Fruit fly (Drosophila melanogaster) whole organism, embryonic: ENCODE results near the gene CG7991.

Experiments
- B-H1 ChIP-seq: fragments of 200-800 bp; sonication (Bioruptor generic); IDR thresholded peaks from 3 replicates; pipeline ENCODE4 v1.3.6; 2022; ENCODE audit warnings: missing biosample characterization, missing genetic modification characterization
- CG10366 ChIP-seq: fragments of 200-800 bp; sonication (Bioruptor generic); IDR thresholded peaks from 2 replicates; pipeline ENCODE4 v1.3.6; 2022; ENCODE audit warnings: missing biosample characterization, missing genetic modification characterization
- CG10565 ChIP-seq: fragments of 200-800 bp; sonication (Bioruptor generic); optimal IDR thresholded peaks from 3 replicates; lab custom pipeline; 2016; ENCODE audit warnings: missing biosample characterization, mild to moderate bottlenecking, missing genetic modification characterization
- CG11247 ChIP-seq: fragments of 200-800 bp; sonication (Bioruptor generic); IDR thresholded peaks from 2 replicates; pipeline ENCODE4 v1.3.6; 2022; ENCODE audit warnings: missing biosample characterization, missing genetic modification characterization
- CG11456 ChIP-seq: fragments of 200-800 bp; sonication (Bioruptor generic); IDR thresholded peaks from 3 replicates; pipeline ENCODE4 v1.3.6; 2022; ENCODE audit warnings: missing biosample characterization, missing genetic modification characterization
- CG12236 ChIP-seq: fragments of 200-800 bp; sonication (Bioruptor generic); optimal IDR thresholded peaks from 2 replicates; lab custom pipeline; 2016; ENCODE audit warnings: missing biosample characterization, missing genetic modification characterization
- CG12299 ChIP-seq: fragments of 200-800 bp; sonication (Bioruptor generic); optimal IDR thresholded peaks from 2 replicates; lab custom pipeline; 2018; ENCODE audit warnings: missing biosample characterization, mild to moderate bottlenecking, missing genetic modification characterization
- CG1233 ChIP-seq: fragments of 200-800 bp; sonication (Bioruptor generic); optimal IDR thresholded peaks from 4 replicates; lab custom pipeline; 2018; ENCODE audit warnings: missing biosample characterization, mild to moderate bottlenecking, missing genetic modification characterization
- CG13424 ChIP-seq: fragments of 200-800 bp; sonication (Bioruptor generic); optimal IDR thresholded peaks from 2 replicates; lab custom pipeline; 2019; ENCODE audit warnings: missing biosample characterization, mild to moderate bottlenecking, missing genetic modification characterization, moderate library complexity
- CG14050 ChIP-seq: fragments of 200-800 bp; sonication (Bioruptor generic); IDR thresholded peaks from 3 replicates; pipeline ENCODE4 v1.3.6; 2022; ENCODE audit warnings: missing biosample characterization, missing genetic modification characterization
- CG17568 ChIP-seq: fragments of 200-800 bp; sonication (Bioruptor generic); optimal IDR thresholded peaks from 2 replicates; lab custom pipeline; 2018; ENCODE audit warnings: missing biosample characterization, mild to moderate bottlenecking, missing genetic modification characterization, moderate library complexity
- CG17612 ChIP-seq: fragments of 200-800 bp; sonication (Bioruptor generic); IDR thresholded peaks from 2 replicates; pipeline ENCODE4 v1.3.6; 2022; ENCODE audit warnings: missing biosample characterization, missing genetic modification characterization
- CG3163 ChIP-seq: fragments of 200-800 bp; sonication (Bioruptor generic); optimal IDR thresholded peaks from 3 replicates; lab custom pipeline; 2016; ENCODE audit warnings: missing biosample characterization, missing genetic modification characterization
- CG3838 ChIP-seq: fragments of 200-800 bp; sonication (Bioruptor generic); optimal IDR thresholded peaks from 3 replicates; lab custom pipeline; 2016; ENCODE audit warnings: missing biosample characterization, missing genetic modification characterization
- CG4360 ChIP-seq: fragments of 200-800 bp; sonication (Bioruptor generic); IDR thresholded peaks from 2 replicates; pipeline ENCODE4 v1.3.6; 2022; ENCODE audit warnings: missing biosample characterization, missing genetic modification characterization
- CG4424 ChIP-seq: fragments of 200-800 bp; sonication (Bioruptor generic); optimal IDR thresholded peaks from 3 replicates; lab custom pipeline; 2016; ENCODE audit warnings: missing biosample characterization, missing genetic modification characterization
- CG4820 ChIP-seq: fragments of 200-800 bp; sonication (Bioruptor generic); optimal IDR thresholded peaks from 3 replicates; lab custom pipeline; 2016; ENCODE audit warnings: missing biosample characterization, missing genetic modification characterization
- CHES-1-like ChIP-seq: fragments of 200-800 bp; sonication (Bioruptor generic); optimal IDR thresholded peaks from 2 replicates; lab custom pipeline; 2016; ENCODE audit warnings: missing biosample characterization, missing genetic modification characterization
- CoRest ChIP-seq: fragments of 200-800 bp; sonication (Bioruptor generic); optimal IDR thresholded peaks from 3 replicates; lab custom pipeline; 2018; ENCODE audit warnings: missing biosample characterization, mild to moderate bottlenecking, missing genetic modification characterization, moderate library complexity
- Doc2 ChIP-seq: fragments of 200-800 bp; sonication (Bioruptor generic); IDR thresholded peaks from 2 replicates; pipeline ENCODE4 v1.3.6; 2022; ENCODE audit warnings: missing biosample characterization, missing genetic modification characterization
- Doc3 ChIP-seq: fragments of 200-800 bp; sonication (Bioruptor generic); IDR thresholded peaks from 3 replicates; pipeline ENCODE4 v1.3.6; 2022; ENCODE audit warnings: missing biosample characterization, missing genetic modification characterization; ENCODE audit not compliant: partially characterized antibody
- Dref ChIP-seq: fragments of 200-800 bp; sonication (Bioruptor generic); IDR thresholded peaks from 2 replicates; pipeline ENCODE4 v1.3.6; 2022; ENCODE audit warnings: missing biosample characterization, missing genetic modification characterization
- Fer2 ChIP-seq: fragments of 200-800 bp; sonication (Bioruptor generic); optimal IDR thresholded peaks from 2 replicates; lab custom pipeline; 2018; ENCODE audit warnings: missing biosample characterization, mild to moderate bottlenecking, missing genetic modification characterization, moderate library complexity
- Hr3 ChIP-seq: fragments of 200-800 bp; sonication (Bioruptor generic); optimal IDR thresholded peaks from 3 replicates; lab custom pipeline; 2016; ENCODE audit warnings: missing biosample characterization, missing genetic modification characterization
- Lhr ChIP-seq: fragments of 200-800 bp; sonication (Bioruptor generic); optimal IDR thresholded peaks from 3 replicates; lab custom pipeline; 2017; ENCODE audit warnings: mild to moderate bottlenecking, missing biosample characterization, missing genetic modification reagents, missing genetic modification characterization
- MTF-1 ChIP-seq: fragments of 200-800 bp; sonication (Bioruptor generic); optimal IDR thresholded peaks from 2 replicates; lab custom pipeline; 2018; ENCODE audit warnings: missing biosample characterization, mild to moderate bottlenecking, missing genetic modification characterization, borderline replicate concordance
- Meics ChIP-seq: fragments of 200-800 bp; sonication (Bioruptor generic); optimal IDR thresholded peaks from 2 replicates; lab custom pipeline; 2017; ENCODE audit warnings: missing biosample characterization, mild to moderate bottlenecking, missing genetic modification characterization
- Mes4 ChIP-seq: fragments of 200-800 bp; sonication (Bioruptor generic); optimal IDR thresholded peaks from 2 replicates; lab custom pipeline; 2016; ENCODE audit warnings: missing biosample characterization, missing genetic modification characterization
- Oli ChIP-seq: fragments of 200-800 bp; sonication (Bioruptor generic); optimal IDR thresholded peaks from 2 replicates; lab custom pipeline; 2018; ENCODE audit warnings: missing biosample characterization, mild to moderate bottlenecking, missing genetic modification characterization, moderate library complexity
- Opbp ChIP-seq: fragments of 200-800 bp; sonication (Bioruptor generic); IDR thresholded peaks from 3 replicates; pipeline ENCODE4 v1.3.6; 2022; ENCODE audit warnings: missing biosample characterization, missing genetic modification characterization; ENCODE audit not compliant: partially characterized antibody
- Side ChIP-seq: fragments of 200-800 bp; sonication (Bioruptor generic); optimal IDR thresholded peaks from 2 replicates; lab custom pipeline; 2016; ENCODE audit warnings: missing biosample characterization, missing genetic modification characterization
- br ChIP-seq: fragments of >200 bp; optimal IDR thresholded peaks from 2 replicates; lab custom pipeline; 2017
- cas ChIP-seq: fragments of 200-800 bp; sonication (Bioruptor generic); IDR thresholded peaks from 2 replicates; pipeline ENCODE4 v1.3.6; 2022; ENCODE audit warnings: missing biosample characterization, missing genetic modification characterization
- croc ChIP-seq: fragments of 200-800 bp; sonication (Bioruptor generic); conservative IDR thresholded peaks from 3 replicates; pipeline ENCODE4 v1.3.6; 2022; ENCODE audit warnings: missing biosample characterization, missing genetic modification characterization
- crol ChIP-seq: fragments of 200-800 bp; sonication (Bioruptor generic); IDR thresholded peaks from 2 replicates; pipeline ENCODE4 v1.3.6; 2022; ENCODE audit warnings: missing biosample characterization, missing genetic modification characterization
- emc ChIP-seq: fragments of 200-800 bp; sonication (Bioruptor generic); optimal IDR thresholded peaks from 2 replicates; lab custom pipeline; 2016; ENCODE audit warnings: missing biosample characterization, missing genetic modification characterization
- gfzf ChIP-seq: fragments of 200-800 bp; sonication (Bioruptor generic); optimal IDR thresholded peaks from 2 replicates; lab custom pipeline; 2016; ENCODE audit warnings: missing biosample characterization, mild to moderate bottlenecking, missing genetic modification characterization, moderate library complexity
- grau ChIP-seq: fragments of 200-800 bp; optimal IDR thresholded peaks from 3 replicates; lab custom pipeline; 2019; ENCODE audit warnings: missing biosample characterization, mild to moderate bottlenecking, missing genetic modification characterization, moderate library complexity
- ham ChIP-seq: fragments of 200-800 bp; sonication (Bioruptor generic); IDR thresholded peaks from 2 replicates; pipeline ENCODE4 v1.3.6; 2022; ENCODE audit warnings: missing biosample characterization, missing genetic modification characterization
- hkb ChIP-seq, 2 experiments: fragments of 200-800 bp in 1 of 2; fragments of >200 bp in 1 of 2; sonication (Bioruptor generic) in 1 of 2; IDR thresholded peaks in 1 of 2; optimal IDR thresholded peaks in 1 of 2; 2 replicates each; pipeline versions ENCODE4 v1.3.6 to Lab custom; 2017 to 2022; ENCODE audit warnings: missing biosample characterization in 1 of 2, missing genetic modification characterization in 1 of 2
- kni ChIP-seq: fragments of 200-800 bp; sonication (Bioruptor generic); optimal IDR thresholded peaks from 3 replicates; lab custom pipeline; 2017; ENCODE audit warnings: mild to moderate bottlenecking, missing biosample characterization, missing genetic modification reagents, missing genetic modification characterization
- maf-S ChIP-seq: fragments of 200-800 bp; sonication (Bioruptor generic); optimal IDR thresholded peaks from 2 replicates; lab custom pipeline; 2016; ENCODE audit warnings: missing biosample characterization, missing genetic modification characterization
- psq ChIP-seq: fragments of 200-800 bp; sonication (Bioruptor generic); optimal IDR thresholded peaks from 2 replicates; lab custom pipeline; 2017; ENCODE audit warnings: missing biosample characterization, missing genetic modification characterization
- rib ChIP-seq: fragments of 200-800 bp; sonication (Bioruptor generic); IDR thresholded peaks from 2 replicates; pipeline ENCODE4 v1.3.6; 2022; ENCODE audit warnings: missing biosample characterization, missing genetic modification characterization
- sc ChIP-seq, 3 experiments: fragments of >200 bp in 2 of 3; fragments of 200-800 bp in 1 of 3; sonication (Bioruptor generic) in 1 of 3; optimal IDR thresholded peaks; 2 replicates in 2 of 3; 3 replicates in 1 of 3; lab custom pipeline; 2017; ENCODE audit warnings: mild to moderate bottlenecking in 1 of 3, missing biosample characterization in 1 of 3, missing genetic modification characterization in 1 of 3, missing genetic modification reagents in 1 of 3
- sd ChIP-seq: fragments of 200-800 bp; sonication (Bioruptor generic); optimal IDR thresholded peaks from 3 replicates; lab custom pipeline; 2018; ENCODE audit warnings: missing biosample characterization, mild to moderate bottlenecking, missing genetic modification characterization, moderate library complexity
- tin ChIP-seq: fragments of 200-800 bp; sonication (Bioruptor generic); optimal IDR thresholded peaks from 3 replicates; lab custom pipeline; 2016; ENCODE audit warnings: missing biosample characterization, missing genetic modification characterization
- tup ChIP-seq: fragments of 200-800 bp; sonication (Bioruptor generic); optimal IDR thresholded peaks from 2 replicates; lab custom pipeline; 2016; ENCODE audit warnings: missing biosample characterization, mild to moderate bottlenecking, missing genetic modification characterization, moderate library complexity

CG7991 gene

DNA sequence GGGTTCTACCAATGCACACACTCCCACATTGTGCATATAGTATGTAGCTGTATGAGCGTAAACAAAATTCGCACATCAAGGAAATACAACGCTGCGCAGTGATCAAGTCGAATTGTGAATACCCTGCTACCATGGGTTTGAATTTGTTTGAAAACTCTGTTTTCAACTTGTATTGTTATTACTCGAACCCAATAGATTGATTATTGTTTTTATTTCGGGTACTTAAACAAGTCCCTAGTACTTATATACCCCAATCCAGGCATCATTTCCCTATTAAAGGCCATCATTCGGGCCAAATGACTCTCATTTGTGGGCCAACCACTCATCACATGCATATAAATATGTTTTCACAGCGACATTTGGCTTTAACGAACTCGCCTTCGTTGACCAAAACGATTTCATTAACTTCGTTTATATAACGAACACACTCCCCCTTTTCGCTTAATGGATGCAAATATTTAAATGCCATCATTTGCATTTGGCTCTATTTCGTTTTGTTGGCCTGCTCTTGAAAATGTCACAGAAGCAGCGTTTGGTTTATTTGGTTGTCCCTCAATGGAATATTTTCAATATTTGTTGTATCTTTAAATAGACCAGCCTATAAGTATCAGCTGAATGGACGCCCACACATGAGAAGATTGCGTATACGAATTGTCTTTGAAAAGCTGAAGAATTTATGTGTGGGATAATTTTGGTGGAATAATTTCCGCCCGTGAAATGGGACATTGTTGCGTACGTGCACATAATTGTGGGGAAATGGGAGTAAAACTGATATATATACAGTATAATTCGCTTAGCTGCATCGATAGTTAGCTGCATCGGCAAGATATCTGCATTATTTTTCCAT, 65.8 kb downstream of the CG7991 start (continued):
- peak; percentile 59 for TF ChIP-seq Hr3
- no peak for TF ChIP-seq CG12236 (GFP tag; lab: Kevin White, UChicago)
- TF ChIP-seq CG10366 (GFP tag; lab: Robert Waterston, UW), result peak; percentile 83
- no peak for TF ChIP-seq gfzf (GFP tag; lab: Kevin White, UChicago)
- peak; percentile 76; the same call in 2 of the 3 replicates for TF ChIP-seq CG11456 (GFP tag; lab: Robert Waterston, UW)
- peak; percentile 81 for TF ChIP-seq B-H1 (GFP tag; lab: Robert Waterston, UW)
- peak; percentile 87 for TF ChIP-seq sd (tag; lab: Kevin White, UChicago)
- no peak for TF ChIP-seq MTF-1 (GFP tag; lab: Kevin White, UChicago)
- peak; percentile 48 for TF ChIP-seq maf-S (GFP tag; lab: Kevin White, UChicago)
- TF ChIP-seq sc (optimal IDR thresholded peaks at IDR 0.05; lab: Kevin White, UChicago), result no peak
- TF ChIP-seq sc (GFP tag; optimal IDR thresholded peaks at IDR 0.05; lab: Kevin White, UChicago), result no peak
- no peak for TF ChIP-seq kni (GFP tag; lab: Kevin White, UChicago)
- peak; percentile 45 for TF ChIP-seq CG3163 (GFP tag; lab: Kevin White, UChicago)
- TF ChIP-seq Lhr (GFP tag; lab: Kevin White, UChicago), result no peak
- no peak for TF ChIP-seq Dref (GFP tag; lab: Robert Waterston, UW)
- no peak for TF ChIP-seq tin
- no peak for TF ChIP-seq Fer2
- peak; percentile 73; the same call in 2 of the 3 replicates for TF ChIP-seq CG14050
- peak; percentile 16; the same call in 1 of the 2 replicates for TF ChIP-seq Doc2 (GFP tag; lab: Robert Waterston, UW)
- TF ChIP-seq tup (GFP tag; lab: Kevin White, UChicago), result peak; percentile 10
- no peak for TF ChIP-seq ham (GFP tag; lab: Robert Waterston, UW)
- TF ChIP-seq rib, result 0 out of 2 replicates have a peak, but pooled peaks have one; percentile 26
- peak; percentile 54 for TF ChIP-seq CG1233 (GFP tag; lab: Kevin White, UChicago)
- TF ChIP-seq Oli (tag; lab: Kevin White, UChicago), result peak; percentile 83
- TF ChIP-seq croc, result no peak; the same call in 2 of the 3 replicates
- no peak for TF ChIP-seq emc (GFP tag; lab: Kevin White, UChicago)
- 0 out of 2 replicates have a peak, but pooled peaks have one; percentile 43 for TF ChIP-seq cas (GFP tag; lab: Robert Waterston, UW)
- TF ChIP-seq CG13424 (tag; lab: Kevin White, UChicago), result peak; percentile 76
- TF ChIP-seq Side (GFP tag; lab: Kevin White, UChicago), result peak; percentile 23
- TF ChIP-seq Mes4 (GFP tag; lab: Kevin White, UChicago), result no peak
- TF ChIP-seq psq, result no peak
- no peak for TF ChIP-seq CG17568 (GFP tag; lab: Kevin White, UChicago)
- no peak for TF ChIP-seq crol (GFP tag; lab: Robert Waterston, UW)
- TF ChIP-seq CG3838 (GFP tag; lab: Kevin White, UChicago), result no peak
- TF ChIP-seq CG4820 (GFP tag; lab: Kevin White, UChicago), result no peak
- peak; percentile 59 for TF ChIP-seq CHES-1-like (GFP tag; lab: Kevin White, UChicago)
- TF ChIP-seq hkb (optimal IDR thresholded peaks at IDR 0.05; lab: Kevin White, UChicago), result no peak
- peak; percentile 52 for TF ChIP-seq hkb (GFP tag; IDR thresholded peaks at IDR 0.05; lab: Robert Waterston, UW)
- no peak for TF ChIP-seq CG12299
- TF ChIP-seq grau (tag; lab: Kevin White, UChicago), result peak; percentile 72
- peak; percentile 64 for TF ChIP-seq CoRest (tag; lab: Kevin White, UChicago)
- TF ChIP-seq CG17612 (GFP tag; lab: Robert Waterston, UW), result 0 out of 2 replicates have a peak, but pooled peaks have one; percentile 35
- TF ChIP-seq CG4360, result no peak
- TF ChIP-seq Meics (GFP tag; lab: Kevin White, UChicago), result peak; percentile 26
- no peak for TF ChIP-seq CG10565
- peak; percentile 33 for TF ChIP-seq CG4424 (GFP tag; lab: Kevin White, UChicago)
- TF ChIP-seq Doc3, result no peak
- TF ChIP-seq CG11247, result peak; percentile 71
- TF ChIP-seq Opbp (GFP tag; lab: Robert Waterston, UW), result no peak
- no peak for TF ChIP-seq br (lab: Kevin White, UChicago)
